Fruit fly (Drosophila melanogaster) whole organism, adult: ENCODE data around the gene TTLL4A.

Experiments used
- CG11617 ChIP-seq: fragments of 200-800 bp; sonication (Bioruptor generic); optimal IDR thresholded peaks from 2 replicates; lab custom pipeline; 2017; ENCODE audit warnings: mild to moderate bottlenecking, missing biosample characterization, missing genetic modification reagents, missing genetic modification characterization
- CG12768 ChIP-seq: fragments of 200-800 bp; sonication (Bioruptor generic); optimal IDR thresholded peaks from 2 replicates; lab custom pipeline; 2017; ENCODE audit warnings: missing biosample characterization, missing genetic modification characterization, mild to moderate bottlenecking, moderate library complexity, missing genetic modification reagents
- CG14711 ChIP-seq: fragments of 200-800 bp; sonication (Bioruptor generic); optimal IDR thresholded peaks from 2 replicates; lab custom pipeline; 2018; ENCODE audit warnings: missing biosample characterization, mild to moderate bottlenecking, missing genetic modification characterization, moderate library complexity
- CG1620 ChIP-seq: fragments of 200-800 bp; sonication (Bioruptor generic); optimal IDR thresholded peaks from 2 replicates; lab custom pipeline; 2016; ENCODE audit warnings: missing biosample characterization, missing genetic modification characterization
- CG33017 ChIP-seq: fragments of 200-800 bp; sonication (Bioruptor generic); optimal IDR thresholded peaks from 2 replicates; lab custom pipeline; 2018; ENCODE audit warnings: missing biosample characterization, mild to moderate bottlenecking, missing genetic modification characterization, moderate library complexity
- CG5204 ChIP-seq: fragments of 200-800 bp; sonication (Bioruptor generic); optimal IDR thresholded peaks from 2 replicates; lab custom pipeline; 2016; ENCODE audit warnings: missing biosample characterization, missing genetic modification characterization
- CG7045 ChIP-seq: fragments of 200-800 bp; sonication (Bioruptor generic); optimal IDR thresholded peaks from 2 replicates; lab custom pipeline; 2017; ENCODE audit warnings: missing biosample characterization, mild to moderate bottlenecking, missing genetic modification characterization
- CG7101 ChIP-seq: fragments of 200-800 bp; sonication (Bioruptor generic); optimal IDR thresholded peaks from 2 replicates; lab custom pipeline; 2018; ENCODE audit warnings: missing biosample characterization, mild to moderate bottlenecking, missing genetic modification characterization, moderate library complexity
- Clk ChIP-seq: fragments of 200-800 bp; sonication (Bioruptor generic); optimal IDR thresholded peaks from 2 replicates; lab custom pipeline; 2017; ENCODE audit warnings: missing biosample characterization, missing genetic modification characterization
- Crg-1 ChIP-seq: fragments of 200-800 bp; sonication (Bioruptor generic); optimal IDR thresholded peaks from 2 replicates; lab custom pipeline; 2016; ENCODE audit warnings: missing biosample characterization, missing genetic modification characterization
- Hr96 ChIP-seq: fragments of 200-800 bp; sonication (Bioruptor generic); optimal IDR thresholded peaks from 2 replicates; lab custom pipeline; 2016; ENCODE audit warnings: missing biosample characterization, missing genetic modification characterization
- Mnt ChIP-seq: fragments of 200-800 bp; sonication (Bioruptor generic); optimal IDR thresholded peaks from 2 replicates; lab custom pipeline; 2016; ENCODE audit warnings: missing biosample characterization, mild to moderate bottlenecking, missing genetic modification characterization
- bab1 ChIP-seq: fragments of 200-800 bp; sonication (Bioruptor generic); optimal IDR thresholded peaks from 3 replicates; lab custom pipeline; 2019; ENCODE audit warnings: missing biosample characterization, mild to moderate bottlenecking, missing genetic modification characterization, moderate library complexity
- cic ChIP-seq: fragments of 200-800 bp; sonication (Bioruptor generic); optimal IDR thresholded peaks from 2 replicates; lab custom pipeline; 2017; ENCODE audit warnings: missing biosample characterization, mild to moderate bottlenecking, missing genetic modification characterization, moderate library complexity
- cnc ChIP-seq, 2 experiments: fragments of >200 bp; optimal IDR thresholded peaks; 2 replicates each; lab custom pipeline; 2017
- kay ChIP-seq: fragments of 200-800 bp; sonication (Bioruptor generic); peaks from one replicate; lab custom pipeline; 2016; ENCODE audit warnings: missing biosample characterization, missing genetic modification characterization, borderline replicate concordance
- ovo ChIP-seq: fragments of 200-800 bp; sonication (Bioruptor generic); optimal IDR thresholded peaks from 2 replicates; lab custom pipeline; 2016; ENCODE audit warnings: missing biosample characterization, missing genetic modification characterization
- pad ChIP-seq: fragments of 200-800 bp; sonication (Bioruptor generic); optimal IDR thresholded peaks from 3 replicates; lab custom pipeline; 2017; ENCODE audit warnings: missing biosample characterization, missing genetic modification characterization, mild to moderate bottlenecking, moderate library complexity, missing genetic modification reagents
- tj ChIP-seq: fragments of 200-800 bp; sonication (Bioruptor generic); optimal IDR thresholded peaks from 3 replicates; lab custom pipeline; 2017; ENCODE audit warnings: missing biosample characterization, mild to moderate bottlenecking, missing genetic modification characterization, moderate library complexity
- toe ChIP-seq: fragments of 200-800 bp; sonication (Bioruptor generic); optimal IDR thresholded peaks from 2 replicates; lab custom pipeline; 2016; ENCODE audit warnings: missing biosample characterization, missing genetic modification characterization

TTLL4A gene

DNA sequence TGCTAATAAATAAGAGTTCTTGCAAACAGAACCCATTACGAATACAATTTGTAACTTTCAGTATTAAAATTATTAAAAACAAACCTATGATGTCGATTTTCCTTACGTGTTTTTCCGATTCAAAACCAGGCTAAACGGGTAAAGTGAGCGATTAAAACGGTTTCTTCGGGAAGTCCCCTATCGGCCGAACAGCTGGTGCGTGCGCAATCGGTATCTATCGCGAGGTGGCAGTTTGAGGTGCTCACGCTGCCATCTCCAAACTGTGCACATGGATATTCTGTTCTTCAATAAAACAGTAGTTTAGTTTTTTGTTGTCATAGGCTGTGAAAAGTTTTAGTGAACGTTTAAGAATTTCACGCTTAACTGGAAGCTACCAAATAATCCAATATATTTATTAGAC, at the start of gene TTLL4A:
Gene TTLL4A (plus strand): TSS at position 240 of the 400 bp plus-strand sequence.
- peak; percentile 25 for TF ChIP-seq pad (GFP tag; lab: Kevin White, UChicago)
- peak; percentile 2 for TF ChIP-seq CG14711
- TF ChIP-seq bab1 (GFP tag; lab: Kevin White, UChicago): peak; percentile 50
- no peak for TF ChIP-seq Clk (GFP tag; lab: Kevin White, UChicago)
- no peak for TF ChIP-seq toe (GFP tag; lab: Kevin White, UChicago)
- TF ChIP-seq cnc (optimal IDR thresholded peaks at IDR 0.05; lab: Kevin White, UChicago): no peak
- no peak for TF ChIP-seq CG11617
- peak; percentile 92 for TF ChIP-seq Mnt (GFP tag; lab: Kevin White, UChicago)
- TF ChIP-seq cic (GFP tag; lab: Kevin White, UChicago): no peak
- TF ChIP-seq ovo (GFP tag; lab: Kevin White, UChicago): peak; percentile 39
- TF ChIP-seq Hr96: no peak
- TF ChIP-seq tj (GFP tag; lab: Kevin White, UChicago): no peak
- no peak for TF ChIP-seq CG12768 (GFP tag; lab: Kevin White, UChicago)
- no peak for TF ChIP-seq CG33017 (tag; lab: Kevin White, UChicago)
- peak; percentile 32 for TF ChIP-seq CG1620 (GFP tag; lab: Kevin White, UChicago)
- no peak for TF ChIP-seq CG7101
- TF ChIP-seq CG7045: no peak
- TF ChIP-seq CG5204 (GFP tag; lab: Kevin White, UChicago): no peak
- TF ChIP-seq Crg-1 (GFP tag; lab: Kevin White, UChicago): no peak
- peak; percentile 38 for TF ChIP-seq kay (GFP tag; lab: Kevin White, UChicago)

DNA sequence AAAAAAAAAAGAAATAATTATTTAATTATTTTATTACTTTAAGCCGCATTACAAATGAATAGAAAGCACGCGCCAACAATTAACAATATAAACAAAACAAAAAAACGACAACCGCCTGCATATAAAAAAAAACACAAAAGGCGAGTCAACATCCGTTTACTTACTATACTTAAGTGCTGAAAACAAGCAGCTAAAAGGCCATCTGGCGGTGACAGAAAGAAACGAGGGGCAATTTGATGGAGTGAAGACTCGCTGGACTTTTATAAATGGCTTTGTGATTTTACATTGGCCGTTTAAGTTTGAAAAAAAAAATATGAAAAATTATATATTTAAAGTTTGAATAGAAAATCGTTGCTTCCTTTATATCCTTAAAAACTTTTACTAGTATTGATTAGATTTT, 49.0 kb upstream of the TTLL4A start:
- TF ChIP-seq Hr96 (no peak), kay (GFP tag; lab: Kevin White, UChicago) (peak; percentile 25)

DNA sequence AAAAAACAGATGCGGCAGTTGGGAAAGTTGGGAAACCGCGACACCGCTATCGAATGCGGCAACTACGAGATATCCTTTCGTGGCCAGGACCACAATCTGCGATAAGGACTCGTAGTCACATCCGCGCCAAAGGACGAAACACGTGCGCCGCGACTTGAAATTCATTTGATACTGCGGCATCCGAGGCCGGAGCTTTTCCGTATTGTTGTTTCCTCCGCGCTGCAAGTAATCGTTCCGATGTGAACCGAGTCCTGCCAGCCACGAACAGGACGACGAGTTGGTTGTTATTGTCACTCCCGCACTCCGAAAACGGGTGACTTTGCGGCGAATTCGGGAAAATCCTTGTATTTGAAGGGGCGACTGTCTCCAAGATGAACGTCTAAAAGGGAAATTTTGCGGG, 25.2 kb upstream of the TTLL4A start, which contains the start of gene dpr2:
Gene dpr2 (minus strand): TSS at position 175 of the 400 bp plus-strand sequence.
- TF ChIP-seq kay (GFP tag; lab: Kevin White, UChicago): no peak
- TF ChIP-seq CG1620 (GFP tag; lab: Kevin White, UChicago): no peak
- TF ChIP-seq pad (GFP tag; lab: Kevin White, UChicago): no peak
- no peak for TF ChIP-seq Mnt (GFP tag; lab: Kevin White, UChicago)
- no peak for TF ChIP-seq toe (GFP tag; lab: Kevin White, UChicago)
- TF ChIP-seq CG11617: no peak
- TF ChIP-seq CG7101: no peak
- no peak for TF ChIP-seq tj (GFP tag; lab: Kevin White, UChicago)
- TF ChIP-seq CG14711: no peak
- TF ChIP-seq CG12768 (GFP tag; lab: Kevin White, UChicago): no peak
- TF ChIP-seq CG33017 (tag; lab: Kevin White, UChicago): no peak
- no peak for TF ChIP-seq Hr96
- no peak for TF ChIP-seq CG5204 (GFP tag; lab: Kevin White, UChicago)
- TF ChIP-seq CG7045: no peak
- no peak for TF ChIP-seq Clk (GFP tag; lab: Kevin White, UChicago)
- no peak for TF ChIP-seq cnc (optimal IDR thresholded peaks at IDR 0.05; lab: Kevin White, UChicago)
- no peak for TF ChIP-seq Crg-1 (GFP tag; lab: Kevin White, UChicago)
- no peak for TF ChIP-seq cic (GFP tag; lab: Kevin White, UChicago)

DNA sequence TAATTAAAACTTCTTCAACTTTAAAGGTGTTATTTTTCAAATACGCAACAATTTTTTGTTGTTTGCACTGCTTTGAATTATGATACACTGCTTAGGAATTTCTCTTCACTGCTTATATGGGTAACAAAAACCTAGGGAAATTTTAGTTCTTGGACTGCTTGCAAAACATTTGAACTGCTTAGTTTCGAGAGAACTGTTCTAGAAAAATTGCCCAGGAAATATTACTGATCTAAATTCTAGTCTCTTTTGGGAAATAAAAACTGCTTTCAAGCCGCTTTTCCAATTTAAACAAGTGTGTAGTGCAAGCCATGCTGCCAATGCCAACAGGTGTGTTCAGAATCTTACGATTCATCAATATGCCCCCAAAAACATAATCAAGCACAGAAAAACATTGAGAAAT, 24.7 kb upstream of the TTLL4A start:
- TF ChIP-seq toe (GFP tag; lab: Kevin White, UChicago) (peak; percentile 13), CG14711 (no peak), Clk (GFP tag; lab: Kevin White, UChicago) (no peak), kay (GFP tag; lab: Kevin White, UChicago) (no peak), Hr96 (no peak), pad (GFP tag; lab: Kevin White, UChicago) (peak; percentile 93), CG5204 (GFP tag; lab: Kevin White, UChicago) (no peak), CG33017 (tag; lab: Kevin White, UChicago) (no peak), CG7101 (no peak), ovo (GFP tag; lab: Kevin White, UChicago) (no peak), cnc (optimal IDR thresholded peaks at IDR 0.05; lab: Kevin White, UChicago) (no peak), CG11617 (no peak), CG12768 (GFP tag; lab: Kevin White, UChicago) (no peak)

DNA sequence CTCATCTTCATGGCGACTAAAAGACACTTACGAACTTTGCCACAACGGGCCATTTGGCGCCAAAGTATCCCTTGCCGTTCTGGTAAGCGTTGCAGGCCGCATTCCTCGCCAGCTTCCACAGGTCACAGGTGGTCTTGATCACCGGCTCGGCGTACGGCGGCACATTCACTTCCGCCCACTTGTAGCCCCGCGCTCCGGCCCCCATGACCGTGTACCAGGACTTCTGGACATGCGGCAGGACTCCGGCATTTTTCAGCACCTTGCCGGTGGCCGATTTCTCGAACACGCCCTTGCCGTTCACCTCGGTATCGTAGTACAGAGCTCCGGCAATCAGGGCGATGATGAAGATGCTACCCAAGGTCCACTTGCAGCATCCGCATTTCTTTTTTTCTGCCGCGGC, 23.2 kb upstream of the TTLL4A start:
- TF ChIP-seq CG14711 (no peak), CG7101 (no peak), CG1620 (GFP tag; lab: Kevin White, UChicago) (no peak), Clk (GFP tag; lab: Kevin White, UChicago) (no peak), cnc (optimal IDR thresholded peaks at IDR 0.05; lab: Kevin White, UChicago) (no peak), ovo (GFP tag; lab: Kevin White, UChicago) (no peak), CG11617 (no peak), pad (GFP tag; lab: Kevin White, UChicago) (no peak), Hr96 (no peak)

DNA sequence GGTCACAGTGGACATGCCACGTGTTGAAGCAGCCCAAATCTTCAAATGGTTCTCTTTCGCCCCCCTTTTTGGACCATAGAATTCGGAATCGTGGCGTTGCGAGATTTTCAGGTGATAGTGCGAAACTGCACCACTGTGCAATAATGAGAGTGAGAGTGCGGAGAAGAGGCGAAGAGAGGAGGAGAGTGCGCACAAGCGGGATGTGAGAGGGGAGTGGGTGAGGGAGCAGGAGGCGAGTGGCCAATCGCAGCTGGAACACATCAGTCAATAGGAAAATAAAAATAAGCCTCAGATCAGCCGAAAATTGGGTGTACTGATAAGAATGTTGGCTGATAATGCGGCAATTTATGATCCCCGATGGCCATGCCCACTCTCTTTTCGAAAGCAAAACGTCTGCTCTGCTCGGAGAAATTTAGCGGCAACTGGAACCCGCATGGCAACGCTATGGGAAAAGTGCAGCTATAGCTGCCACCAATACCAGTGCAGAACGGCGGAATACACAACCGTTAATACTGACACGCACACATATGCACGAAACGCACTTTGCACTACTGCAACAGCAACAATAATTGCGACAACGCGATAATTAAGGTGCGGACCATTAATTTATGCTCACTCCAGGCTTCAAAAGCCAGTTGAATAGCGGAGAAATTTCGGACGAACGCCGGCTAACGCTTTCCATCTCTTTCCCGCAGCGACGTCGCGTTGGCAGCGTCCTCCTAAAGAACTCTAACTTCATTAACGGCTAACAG, 21.8 kb upstream of the TTLL4A start:
- TF ChIP-seq CG7101 (peak; percentile 1), CG1620 (GFP tag; lab: Kevin White, UChicago) (no peak), CG7045 (no peak), CG12768 (GFP tag; lab: Kevin White, UChicago) (peak; percentile 86), CG11617 (peak; percentile 29), ovo (GFP tag; lab: Kevin White, UChicago) (peak; percentile 75), tj (GFP tag; lab: Kevin White, UChicago) (peak; percentile 72), cic (GFP tag; lab: Kevin White, UChicago) (peak; percentile 63), toe (GFP tag; lab: Kevin White, UChicago) (no peak), Crg-1 (GFP tag; lab: Kevin White, UChicago) (no peak), bab1 (GFP tag; lab: Kevin White, UChicago) (no peak), Mnt (GFP tag; lab: Kevin White, UChicago) (peak; percentile 51), pad (GFP tag; lab: Kevin White, UChicago) (peak; percentile 85)
